Worm (Caenorhabditis elegans): ENCODE results near the gene W02G9.4.

- no peak for TF ChIP-seq nhr-237 (tag; optimal IDR thresholded peaks at IDR 0.05)
- TF ChIP-seq nhr-77 (tag; optimal IDR thresholded peaks at IDR 0.05) = no peak
- no peak for TF ChIP-seq lsy-2 (tag; optimal IDR thresholded peaks at IDR 0.05)
- no peak for TF ChIP-seq peb-1 (tag; optimal IDR thresholded peaks at IDR 0.05)
- TF ChIP-seq skn-1 (tag; optimal IDR thresholded peaks at IDR 0.05) = no peak
- no peak for TF ChIP-seq alr-1 (tag; optimal IDR thresholded peaks at IDR 0.05)
- TF ChIP-seq blmp-1 (tag; optimal IDR thresholded peaks at IDR 0.05; ENCODE audit: insufficient read depth) = no peak
Measured at ce11 chrV:2666600-2666999, at the start of gene W02G9.4.
